Worm (Caenorhabditis elegans): Measurements from ENCODE around the gene ztf-17.

The ztf-17 gene

ce11 chrII:7879266-7879718 is 9.3 kb upstream of the ztf-17 start, which contains the start of the genes vha-4 and T01H3.5:
Gene vha-4 (minus strand): TSS chrII:7879316.
Gene T01H3.5 (plus strand): TSS chrII:7879616.
- TF ChIP-seq mxl-3 (GFP tag; optimal IDR thresholded peaks at IDR 0.05) (peak; percentile 33), nhr-41 (GFP tag; IDR thresholded peaks at IDR 0.05) (no peak), ama-1 (optimal IDR thresholded peaks at IDR 0.05) (peak; percentile 44), ceh-44 (GFP tag; IDR thresholded peaks at IDR 0.05) (no peak), daf-19 (GFP tag; conservative IDR thresholded peaks at IDR 0.05) (no peak), snpc-4 (tag; optimal IDR thresholded peaks at IDR 0.05) (no peak), mdt-29 (GFP tag; IDR thresholded peaks at IDR 0.05) (no peak), hlh-11 (tag; optimal IDR thresholded peaks at IDR 0.05) (peak; percentile 14), nhr-28 (tag; optimal IDR thresholded peaks at IDR 0.05) (peak; percentile 8), nhr-77 (tag; optimal IDR thresholded peaks at IDR 0.05) (peak; percentile 9), mes-2 (tag; optimal IDR thresholded peaks at IDR 0.05; ENCODE audit: poor library complexity, severe bottlenecking) (peak; percentile 70), lin-38 (GFP tag; IDR thresholded peaks at IDR 0.05) (peak; percentile 29; the same call in 1 of the 2 replicates), dve-1 (tag; optimal IDR thresholded peaks at IDR 0.05; ENCODE audit: insufficient read depth) (no peak), hif-1 (tag; optimal IDR thresholded peaks at IDR 0.05) (peak in 1 of 2 experiments; percentile 16)

- TF ChIP-seq mxl-2 (GFP tag; conservative IDR thresholded peaks at IDR 0.05) (no peak), lim-7 (GFP tag; IDR thresholded peaks at IDR 0.05) (no peak), lin-38 (GFP tag; IDR thresholded peaks at IDR 0.05) (peak; percentile 52), ceh-28 (tag; optimal IDR thresholded peaks at IDR 0.05) (no peak), nhr-76 (tag; optimal IDR thresholded peaks at IDR 0.05) (no peak), Y75B8A.6 (GFP tag; IDR thresholded peaks at IDR 0.05) (no peak), Y5F2A.4 (GFP tag; optimal IDR thresholded peaks at IDR 0.05) (no peak), ama-1 (optimal IDR thresholded peaks at IDR 0.05) (peak; percentile 27), F44E2.7 (GFP tag; IDR thresholded peaks at IDR 0.05) (no peak), dmd-9 (GFP tag; IDR thresholded peaks at IDR 0.05) (no peak), mep-1 (tag; optimal IDR thresholded peaks at IDR 0.05) (peak; percentile 26), dve-1 (tag; optimal IDR thresholded peaks at IDR 0.05; ENCODE audit: insufficient read depth) (peak; percentile 37), unc-62 (GFP tag; optimal IDR thresholded peaks at IDR 0.05 in 1 of 2) (peak in 1 of 2 experiments; percentile 96), unc-62 (tag; optimal IDR thresholded peaks at IDR 0.05) (no peak), attf-4 (tag; optimal IDR thresholded peaks at IDR 0.05) (no peak), rbr-2 (tag; optimal IDR thresholded peaks at IDR 0.05) (no peak), dmd-8 (GFP tag; IDR thresholded peaks at IDR 0.05) (no peak), daf-16 (GFP tag; optimal IDR thresholded peaks at IDR 0.05) (no peak), daf-16 (tag; optimal IDR thresholded peaks at IDR 0.05) (no peak), skn-1 (tag; optimal IDR thresholded peaks at IDR 0.05) (no peak), Y48G9A.11 (GFP tag; IDR thresholded peaks at IDR 0.05) (0 out of 2 replicates have a peak, but pooled peaks have one; percentile 38), ceh-20 (GFP tag; IDR thresholded peaks at IDR 0.05) (no peak), madf-9 (GFP tag; conservative IDR thresholded peaks at IDR 0.05) (no peak), vab-7 (GFP tag; IDR thresholded peaks at IDR 0.05) (no peak), nhr-102 (tag; optimal IDR thresholded peaks at IDR 0.05) (peak; percentile 53), lir-3 (tag; optimal IDR thresholded peaks at IDR 0.05) (no peak), duxl-1 (tag; optimal IDR thresholded peaks at IDR 0.05; ENCODE audit: poor library complexity) (no peak), daf-12 (tag; optimal IDR thresholded peaks at IDR 0.05) (no peak), nhr-48 (tag; optimal IDR thresholded peaks at IDR 0.05) (no peak), hif-1 (tag; optimal IDR thresholded peaks at IDR 0.05) (no peak), zfp-2 (tag; optimal IDR thresholded peaks at IDR 0.05) (no peak), ztf-11 (tag; optimal IDR thresholded peaks at IDR 0.05) (no peak), F37D6.2 (tag; optimal IDR thresholded peaks at IDR 0.05) (no peak), lsy-2 (tag; optimal IDR thresholded peaks at IDR 0.05) (peak in 1 of 2 experiments; percentile 39), lin-29 (GFP tag; IDR thresholded peaks at IDR 0.05) (no peak), ZK337.2 (GFP tag; IDR thresholded peaks at IDR 0.05) (no peak), zag-1 (tag; optimal IDR thresholded peaks at IDR 0.05) (no peak), mxl-3 (GFP tag; optimal IDR thresholded peaks at IDR 0.05) (no peak), spr-1 (tag; optimal IDR thresholded peaks at IDR 0.05) (peak; percentile 27), nhr-237 (tag; optimal IDR thresholded peaks at IDR 0.05) (no peak)
These were observed 7.9 kb upstream of the ztf-17 start, which contains the start of gene T01H3.2 for ce11 chrII:7877744-7878468. Gene T01H3.2 (minus strand): TSS chrII:7877994.
